Worm (Caenorhabditis elegans): ENCODE results near the gene C54E4.1.

ce11 chrIV:2136607-2137006 is 38.8 kb upstream of the C54E4.1 start, which contains the start of gene test-1:
- TF ChIP-seq nhr-237 (tag; optimal IDR thresholded peaks at IDR 0.05) (no peak), aha-1 (tag) (no peak), snpc-4 (tag; optimal IDR thresholded peaks at IDR 0.05) (no peak), lsy-2 (tag; optimal IDR thresholded peaks at IDR 0.05) (no peak), nhr-10 (tag; optimal IDR thresholded peaks at IDR 0.05) (no peak), nhr-76 (tag; optimal IDR thresholded peaks at IDR 0.05) (no peak), F44E2.7 (GFP tag; IDR thresholded peaks at IDR 0.05) (no peak), mep-1 (tag; optimal IDR thresholded peaks at IDR 0.05) (no peak)
